Worm (Caenorhabditis elegans) whole organism, L1 larva: ENCODE data around the gene C54D10.4.
A peak's percentile ranks its signal among the peaks of the same experiment; 100 is the strongest.

Experiments used
- F16B12.6 ChIP-seq: fragments of 150-350 bp; optimal IDR thresholded peaks from 2 replicates; lab custom pipeline; 2014; ENCODE audit warnings: missing biosample characterization, missing genetic modification characterization
- ama-1 ChIP-seq: fragments of 150-350 bp; optimal IDR thresholded peaks from 2 replicates; lab custom pipeline; 2014
- lin-13 ChIP-seq: fragments of 150-350 bp; optimal IDR thresholded peaks from 2 replicates; lab custom pipeline; 2014; ENCODE audit warnings: missing biosample characterization, missing genetic modification reagents, missing genetic modification characterization
- lin-39 ChIP-seq: fragments of 150-350 bp; optimal IDR thresholded peaks from 2 replicates; lab custom pipeline; 2014; ENCODE audit warnings: missing biosample characterization, missing genetic modification reagents, missing genetic modification characterization
- lsy-2 ChIP-seq, 2 experiments: fragments of 150-350 bp; optimal IDR thresholded peaks; 2 replicates each; lab custom pipeline; 2014; ENCODE audit warnings: missing biosample characterization in 2 of 2, missing genetic modification characterization in 2 of 2
- nhr-11 ChIP-seq: fragments of 150-350 bp; optimal IDR thresholded peaks from 2 replicates; lab custom pipeline; 2014; ENCODE audit warnings: missing biosample characterization, missing genetic modification characterization
- nhr-237 ChIP-seq: fragments of 150-350 bp; optimal IDR thresholded peaks from 2 replicates; lab custom pipeline; 2014; ENCODE audit warnings: missing biosample characterization, missing genetic modification characterization
- nhr-28 ChIP-seq: fragments of 150-350 bp; optimal IDR thresholded peaks from 2 replicates; lab custom pipeline; 2014; ENCODE audit warnings: missing biosample characterization, missing genetic modification characterization
- pag-3 ChIP-seq: sonication (generic microtip); optimal IDR thresholded peaks from 2 replicates; lab custom pipeline; 2017; ENCODE audit warnings: missing genetic modification characterization, mild to moderate bottlenecking, missing compliant biosample characterization, antibody characterized with exemption, borderline replicate concordance; ENCODE audit not compliant: insufficient read depth
- unc-86 ChIP-seq: sonication (generic microtip); optimal IDR thresholded peaks from 2 replicates; lab custom pipeline; 2016; ENCODE audit warnings: missing genetic modification characterization, missing compliant biosample characterization
- zip-4 ChIP-seq: fragments of 200-800 bp; sonication (Bioruptor generic); optimal IDR thresholded peaks from 2 replicates; lab custom pipeline; 2018; ENCODE audit warnings: mild to moderate bottlenecking, missing genetic modification characterization, moderate library complexity, missing compliant biosample characterization
- ztf-4 ChIP-seq: fragments of 150-350 bp; optimal IDR thresholded peaks from 2 replicates; lab custom pipeline; 2014; ENCODE audit warnings: missing biosample characterization, missing genetic modification characterization

- TF ChIP-seq F16B12.6 (tag; lab: Kevin White, UChicago): no peak
- peak; percentile 35 for TF ChIP-seq nhr-237 (tag; lab: Kevin White, UChicago)
- no peak for TF ChIP-seq ama-1 (lab: Kevin White, UChicago)
- TF ChIP-seq lin-13 (GFP tag; lab: Kevin White, UChicago): peak; percentile 51
- peak; percentile 75 to 83 for TF ChIP-seq lsy-2 (tag; optimal IDR thresholded peaks at IDR 0.05; lab: Kevin White, UChicago)
- no peak for TF ChIP-seq nhr-28 (tag; lab: Kevin White, UChicago)
- no peak for TF ChIP-seq lin-39 (tag; lab: Kevin White, UChicago)
- no peak for TF ChIP-seq zip-4 (GFP tag; lab: Kevin White, UChicago)
- TF ChIP-seq unc-86 (tag; lab: Kevin White, UChicago): peak; percentile 88
- TF ChIP-seq ztf-4 (tag; lab: Kevin White, UChicago): peak; percentile 76
- no peak for TF ChIP-seq pag-3 (tag; lab: Kevin White, UChicago)
- TF ChIP-seq nhr-11 (tag; lab: Kevin White, UChicago): peak; percentile 49
Observed at ce11 chrV:12465399-12465798, 44.7 kb upstream of the C54D10.4 start.
